Fruit fly (Drosophila melanogaster): ENCODE results near the gene Ir7d.

Gene Ir7d

DNA sequence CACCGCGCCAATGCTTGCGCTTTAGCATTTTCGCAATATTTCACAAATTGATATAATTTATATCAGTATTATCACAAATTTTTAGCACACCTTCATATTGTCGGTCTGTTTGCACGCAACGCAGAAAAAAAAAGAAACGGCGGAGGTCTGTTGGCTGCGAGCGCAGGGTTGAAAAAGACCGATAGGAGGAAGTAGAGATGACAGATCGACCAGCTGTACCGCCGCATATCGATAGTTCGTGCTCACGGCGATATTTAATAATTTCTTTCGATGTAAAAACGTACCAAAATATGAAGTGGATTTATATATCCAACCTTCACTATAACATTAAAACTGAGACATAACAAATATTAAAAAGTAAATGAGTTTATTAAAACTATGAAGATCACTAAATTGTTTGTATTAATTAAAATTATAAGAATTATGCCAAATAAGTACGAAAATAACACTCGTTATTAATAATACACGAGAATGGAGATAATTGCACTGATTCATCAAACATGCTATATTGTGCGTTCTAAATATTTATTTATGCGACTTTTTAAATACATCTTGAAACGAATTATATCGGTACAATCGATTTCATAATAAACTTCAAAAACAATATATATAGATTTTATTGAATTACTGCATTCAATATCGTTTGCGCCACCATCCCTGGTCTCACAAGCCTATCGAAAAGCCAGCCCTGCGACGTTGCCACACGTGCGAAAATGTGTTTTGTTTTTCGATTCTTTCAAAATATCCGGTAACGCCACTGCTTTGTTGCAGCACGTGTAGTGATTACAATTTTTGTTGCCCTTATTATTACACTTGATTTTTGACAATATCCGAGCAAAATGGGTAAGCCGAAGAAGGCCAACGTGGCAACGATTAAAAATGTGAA is 22.8 kb upstream of the Ir7d start, which contains the start of the genes RpS6 and bys (continued):
- no peak for TF ChIP-seq CG11560 (tag; IDR thresholded peaks at IDR 0.05)
- TF ChIP-seq Hr39 (optimal IDR thresholded peaks at IDR 0.05): no peak
- TF ChIP-seq Mes4 (GFP tag; optimal IDR thresholded peaks at IDR 0.05): peak; percentile 64
- TF ChIP-seq CG10267 (tag; optimal IDR thresholded peaks at IDR 0.05): peak; percentile 63
- TF ChIP-seq CG16863 (GFP tag; optimal IDR thresholded peaks at IDR 0.05): no peak
- peak in 1 of 2 experiments; percentile 65 for TF ChIP-seq crp (GFP tag; optimal IDR thresholded peaks at IDR 0.05)
- peak; percentile 38 for TF ChIP-seq ind (GFP tag; optimal IDR thresholded peaks at IDR 0.05)
- TF ChIP-seq prd (optimal IDR thresholded peaks at IDR 0.05): no peak
- peak; percentile 41; the same call in 1 of the 3 replicates for TF ChIP-seq prd (GFP tag; IDR thresholded peaks at IDR 0.05)
- TF ChIP-seq CG7928 (GFP tag; optimal IDR thresholded peaks at IDR 0.05): peak; percentile 82
- peak; percentile 84 for TF ChIP-seq Bgb (GFP tag; IDR thresholded peaks at IDR 0.05; ENCODE audit: partially characterized antibody)
- TF ChIP-seq CTCF (GFP tag; optimal IDR thresholded peaks at IDR 0.05): no peak
- TF ChIP-seq cg (GFP tag; optimal IDR thresholded peaks at IDR 0.05): no peak
- TF ChIP-seq salm (tag; optimal IDR thresholded peaks at IDR 0.05): no peak
- peak; percentile 30 for TF ChIP-seq kni (GFP tag; optimal IDR thresholded peaks at IDR 0.05)
- no peak for TF ChIP-seq br (optimal IDR thresholded peaks at IDR 0.05)
- no peak for TF ChIP-seq pros (GFP tag; optimal IDR thresholded peaks at IDR 0.05)
- no peak for TF ChIP-seq Atf3 (GFP tag; optimal IDR thresholded peaks at IDR 0.05)
- no peak for TF ChIP-seq eve (GFP tag; optimal IDR thresholded peaks at IDR 0.05)
- TF ChIP-seq HmgD (GFP tag; optimal IDR thresholded peaks at IDR 0.05): no peak
- peak; percentile 85 for TF ChIP-seq MTF-1 (GFP tag; optimal IDR thresholded peaks at IDR 0.05; ENCODE audit: borderline replicate concordance)
- TF ChIP-seq ssp (GFP tag; IDR thresholded peaks at IDR 0.05): 0 out of 2 replicates have a peak, but pooled peaks have one; percentile 19
- TF ChIP-seq CG15514 (GFP tag; optimal IDR thresholded peaks at IDR 0.05): peak; percentile 22
- TF ChIP-seq tna (GFP tag; IDR thresholded peaks at IDR 0.05; ENCODE audit: partially characterized antibody): peak; percentile 68; the same call in 1 of the 2 replicates
- no peak for TF ChIP-seq usp (GFP tag; optimal IDR thresholded peaks at IDR 0.05)
- no peak for TF ChIP-seq CG30431 (GFP tag; optimal IDR thresholded peaks at IDR 0.05)
- peak; percentile 22 for TF ChIP-seq nerfin-1 (tag; optimal IDR thresholded peaks at IDR 0.05)
- TF ChIP-seq sc (optimal IDR thresholded peaks at IDR 0.05): no peak
- no peak for TF ChIP-seq sc (GFP tag; optimal IDR thresholded peaks at IDR 0.05)
- no peak for TF ChIP-seq CG10565 (GFP tag; optimal IDR thresholded peaks at IDR 0.05)
- peak; percentile 69 for TF ChIP-seq caup (GFP tag; optimal IDR thresholded peaks at IDR 0.05; ENCODE audit: severe bottlenecking)
- TF ChIP-seq gem (tag; optimal IDR thresholded peaks at IDR 0.05): peak; percentile 50
- peak; percentile 14 for TF ChIP-seq CG2202 (tag; optimal IDR thresholded peaks at IDR 0.05)
- TF ChIP-seq gsb (GFP tag; IDR thresholded peaks at IDR 0.05): peak; percentile 31
- peak; percentile 69 for TF ChIP-seq Gug (GFP tag; IDR thresholded peaks at IDR 0.05)
- TF ChIP-seq Dbx (GFP tag; IDR thresholded peaks at IDR 0.05): peak; percentile 25; the same call in 1 of the 3 replicates
- TF ChIP-seq ro (GFP tag; IDR thresholded peaks at IDR 0.05): no peak; the same call in 1 of the 2 replicates
- TF ChIP-seq Hr3 (GFP tag; optimal IDR thresholded peaks at IDR 0.05): peak; percentile 36
- TF ChIP-seq CG6254 (GFP tag; optimal IDR thresholded peaks at IDR 0.05): peak; percentile 11
- peak; percentile 12; the same call in 1 of the 2 replicates for TF ChIP-seq E2f1 (GFP tag; IDR thresholded peaks at IDR 0.05)
- TF ChIP-seq sug (tag; optimal IDR thresholded peaks at IDR 0.05): no peak
- TF ChIP-seq Trl (optimal IDR thresholded peaks at IDR 0.05): no peak
- TF ChIP-seq Trl (GFP tag; optimal IDR thresholded peaks at IDR 0.05): peak; percentile 10
- TF ChIP-seq lilli (GFP tag; optimal IDR thresholded peaks at IDR 0.05): peak; percentile 10
- TF ChIP-seq ATbp (GFP tag; optimal IDR thresholded peaks at IDR 0.05): no peak
- no peak for TF ChIP-seq CG12744 (GFP tag; optimal IDR thresholded peaks at IDR 0.05)
- peak; percentile 86 for TF ChIP-seq CG7963 (GFP tag; IDR thresholded peaks at IDR 0.05; ENCODE audit: partially characterized antibody)
- no peak for TF ChIP-seq yki (optimal IDR thresholded peaks at IDR 0.05)
- no peak for TF ChIP-seq Spps (tag; optimal IDR thresholded peaks at IDR 0.05)
- TF ChIP-seq slbo (GFP tag; IDR thresholded peaks at IDR 0.05): peak; percentile 81
- TF ChIP-seq CG11247 (GFP tag; IDR thresholded peaks at IDR 0.05): peak; percentile 70
